Fruit fly (Drosophila melanogaster) whole organism, embryonic: Measurements from ENCODE around the gene mxc.

Source experiments
- Atf6 ChIP-seq: fragments of 200-800 bp; sonication (Bioruptor generic); IDR thresholded peaks from 2 replicates; pipeline ENCODE4 v1.3.6; 2022; ENCODE audit warnings: missing biosample characterization, missing genetic modification characterization
- Bgb ChIP-seq: fragments of 200-800 bp; sonication (Bioruptor generic); IDR thresholded peaks from 2 replicates; pipeline ENCODE4 v1.3.6; 2022; ENCODE audit warnings: missing biosample characterization, missing genetic modification characterization; ENCODE audit not compliant: partially characterized antibody
- BtbVII ChIP-seq: fragments of 200-800 bp; sonication (Bioruptor generic); optimal IDR thresholded peaks from 3 replicates; lab custom pipeline; 2017; ENCODE audit warnings: missing biosample characterization, mild to moderate bottlenecking, missing genetic modification characterization
- CG10366 ChIP-seq: fragments of 200-800 bp; sonication (Bioruptor generic); IDR thresholded peaks from 2 replicates; pipeline ENCODE4 v1.3.6; 2022; ENCODE audit warnings: missing biosample characterization, missing genetic modification characterization
- CG10959 ChIP-seq: fragments of 200-800 bp; sonication (Bioruptor generic); IDR thresholded peaks from 2 replicates; pipeline ENCODE4 v1.3.6; 2022; ENCODE audit warnings: missing biosample characterization, missing genetic modification characterization
- CG11247 ChIP-seq: fragments of 200-800 bp; sonication (Bioruptor generic); IDR thresholded peaks from 2 replicates; pipeline ENCODE4 v1.3.6; 2022; ENCODE audit warnings: missing biosample characterization, missing genetic modification characterization
- CG11695 ChIP-seq: fragments of 200-800 bp; sonication (Bioruptor generic); IDR thresholded peaks from 3 replicates; pipeline ENCODE4 v1.3.6; 2022; ENCODE audit warnings: missing biosample characterization, missing genetic modification characterization
- CG11696 ChIP-seq: fragments of 200-800 bp; sonication (Bioruptor generic); IDR thresholded peaks from 2 replicates; pipeline ENCODE4 v1.3.6; 2022; ENCODE audit warnings: missing biosample characterization, missing genetic modification characterization
- CG11723 ChIP-seq: fragments of 200-800 bp; sonication (Bioruptor generic); optimal IDR thresholded peaks from 2 replicates; lab custom pipeline; 2017; ENCODE audit warnings: missing biosample characterization, mild to moderate bottlenecking, missing genetic modification characterization
- CG14050 ChIP-seq: fragments of 200-800 bp; sonication (Bioruptor generic); IDR thresholded peaks from 3 replicates; pipeline ENCODE4 v1.3.6; 2022; ENCODE audit warnings: missing biosample characterization, missing genetic modification characterization
- CG14860 ChIP-seq: fragments of 200-800 bp; sonication (Bioruptor generic); IDR thresholded peaks from 3 replicates; pipeline ENCODE4 v1.3.6; 2022; ENCODE audit warnings: missing biosample characterization, missing genetic modification characterization; ENCODE audit not compliant: partially characterized antibody
- CG14965 ChIP-seq: fragments of 200-800 bp; sonication (Bioruptor generic); optimal IDR thresholded peaks from 2 replicates; lab custom pipeline; 2016; ENCODE audit warnings: missing biosample characterization, missing genetic modification characterization, borderline replicate concordance
- CG15011 ChIP-seq: fragments of 200-800 bp; sonication (Bioruptor generic); optimal IDR thresholded peaks from 3 replicates; lab custom pipeline; 2018; ENCODE audit warnings: missing biosample characterization, mild to moderate bottlenecking, missing genetic modification characterization
- CG1529 ChIP-seq: fragments of 200-800 bp; sonication (Bioruptor generic); optimal IDR thresholded peaks from 3 replicates; lab custom pipeline; 2018; ENCODE audit warnings: missing biosample characterization, missing genetic modification characterization
- CG15696 ChIP-seq: fragments of 200-800 bp; sonication (Bioruptor generic); optimal IDR thresholded peaks from 2 replicates; lab custom pipeline; 2019; ENCODE audit warnings: missing biosample characterization, mild to moderate bottlenecking, missing genetic modification characterization, moderate library complexity
- CG1603 ChIP-seq: fragments of 200-800 bp; sonication (Bioruptor generic); optimal IDR thresholded peaks from 2 replicates; lab custom pipeline; 2019; ENCODE audit warnings: missing biosample characterization, mild to moderate bottlenecking, missing genetic modification characterization, moderate library complexity
- CG17385 ChIP-seq: fragments of 200-800 bp; sonication (Bioruptor generic); optimal IDR thresholded peaks from 3 replicates; lab custom pipeline; 2018; ENCODE audit warnings: missing biosample characterization, mild to moderate bottlenecking, missing genetic modification characterization
- CG31441 ChIP-seq: fragments of 200-800 bp; sonication (Bioruptor generic); IDR thresholded peaks from 2 replicates; pipeline ENCODE4 v1.3.6; 2022; ENCODE audit warnings: missing biosample characterization, missing genetic modification characterization
- CG3163 ChIP-seq: fragments of 200-800 bp; sonication (Bioruptor generic); optimal IDR thresholded peaks from 3 replicates; lab custom pipeline; 2016; ENCODE audit warnings: missing biosample characterization, missing genetic modification characterization
- CG3407 ChIP-seq: fragments of 200-800 bp; sonication (Bioruptor generic); optimal IDR thresholded peaks from 2 replicates; lab custom pipeline; 2018; ENCODE audit warnings: missing biosample characterization, mild to moderate bottlenecking, missing genetic modification characterization
- CG8359 ChIP-seq: fragments of 200-800 bp; sonication (Bioruptor generic); optimal IDR thresholded peaks from 2 replicates; lab custom pipeline; 2017; ENCODE audit warnings: missing biosample characterization, mild to moderate bottlenecking, missing genetic modification characterization, borderline replicate concordance
- CG9437 ChIP-seq: fragments of 200-800 bp; sonication (Bioruptor generic); optimal IDR thresholded peaks from 2 replicates; lab custom pipeline; 2018; ENCODE audit warnings: missing biosample characterization, mild to moderate bottlenecking, missing genetic modification characterization
- Dfd ChIP-seq, 2 experiments: fragments of >200 bp; optimal IDR thresholded peaks; 2 replicates each; lab custom pipeline; 2017; ENCODE audit warnings: missing biosample characterization in 2 of 2, missing genetic modification characterization in 2 of 2
- Dll ChIP-seq: fragments of 200-800 bp; sonication (Bioruptor generic); IDR thresholded peaks from 4 replicates; pipeline ENCODE4 v1.3.6; 2022; ENCODE audit warnings: missing biosample characterization, missing genetic modification characterization; ENCODE audit not compliant: partially characterized antibody
- H2.0 ChIP-seq: fragments of 200-800 bp; sonication (Bioruptor generic); IDR thresholded peaks from 2 replicates; pipeline ENCODE4 v1.3.6; 2022; ENCODE audit warnings: missing biosample characterization, missing genetic modification characterization
- Hey ChIP-seq: fragments of 200-800 bp; sonication (Bioruptor generic); optimal IDR thresholded peaks from 3 replicates; lab custom pipeline; 2018; ENCODE audit warnings: missing biosample characterization, mild to moderate bottlenecking, missing genetic modification characterization
- Hr3 ChIP-seq: fragments of 200-800 bp; sonication (Bioruptor generic); optimal IDR thresholded peaks from 3 replicates; lab custom pipeline; 2016; ENCODE audit warnings: missing biosample characterization, missing genetic modification characterization
- NFAT ChIP-seq: fragments of 200-800 bp; sonication (Bioruptor generic); IDR thresholded peaks from 2 replicates; pipeline ENCODE4 v1.3.6; 2022; ENCODE audit warnings: missing biosample characterization, missing genetic modification characterization
- Pdp1 ChIP-seq, 2 experiments: fragments of 200-800 bp; sonication (Bioruptor generic); optimal IDR thresholded peaks; 3 replicates each; lab custom pipeline; 2016; ENCODE audit warnings: missing biosample characterization in 2 of 2, missing genetic modification characterization in 2 of 2, mild to moderate bottlenecking in 1 of 2, moderate library complexity in 1 of 2
- Spps ChIP-seq: fragments of 200-800 bp; sonication (Bioruptor generic); optimal IDR thresholded peaks from 2 replicates; lab custom pipeline; 2018; ENCODE audit warnings: missing biosample characterization, mild to moderate bottlenecking, missing genetic modification characterization
- Xrp1 ChIP-seq: fragments of 200-800 bp; sonication (Bioruptor generic); IDR thresholded peaks from 2 replicates; pipeline ENCODE4 v1.3.6; 2022; ENCODE audit warnings: missing biosample characterization, missing genetic modification characterization
- bbx ChIP-seq: fragments of 200-800 bp; sonication (Bioruptor generic); IDR thresholded peaks from 2 replicates; pipeline ENCODE4 v1.3.6; 2022; ENCODE audit warnings: missing biosample characterization, missing genetic modification characterization; ENCODE audit not compliant: partially characterized antibody
- dm ChIP-seq: fragments of 200-800 bp; sonication (Bioruptor generic); optimal IDR thresholded peaks from 3 replicates; lab custom pipeline; 2016; ENCODE audit warnings: missing biosample characterization, missing genetic modification characterization
- ems ChIP-seq: fragments of 200-800 bp; sonication (Bioruptor generic); optimal IDR thresholded peaks from 3 replicates; lab custom pipeline; 2016; ENCODE audit warnings: missing biosample characterization, missing genetic modification characterization
- gt ChIP-seq: fragments of 200-800 bp; sonication (Bioruptor generic); IDR thresholded peaks from 2 replicates; pipeline ENCODE4 v1.3.6; 2022; ENCODE audit warnings: missing biosample characterization, missing genetic modification characterization
- ham ChIP-seq: fragments of 200-800 bp; sonication (Bioruptor generic); IDR thresholded peaks from 2 replicates; pipeline ENCODE4 v1.3.6; 2022; ENCODE audit warnings: missing biosample characterization, missing genetic modification characterization
- hth ChIP-seq: fragments of >200 bp; optimal IDR thresholded peaks from 2 replicates; lab custom pipeline; 2017; ENCODE audit warnings: inconsistent platforms
- kay ChIP-seq: fragments of 200-800 bp; sonication (Bioruptor generic); optimal IDR thresholded peaks from 2 replicates; lab custom pipeline; 2016; ENCODE audit warnings: missing biosample characterization, missing genetic modification characterization
- org-1 ChIP-seq: fragments of 200-800 bp; sonication (Bioruptor generic); optimal IDR thresholded peaks from 2 replicates; lab custom pipeline; 2017; ENCODE audit warnings: missing biosample characterization, missing genetic modification characterization
- pzg ChIP-seq: fragments of 200-800 bp; sonication (Bioruptor generic); optimal IDR thresholded peaks from 3 replicates; lab custom pipeline; 2018; ENCODE audit warnings: missing biosample characterization, mild to moderate bottlenecking, missing genetic modification characterization, moderate library complexity
- salm ChIP-seq: fragments of 200-800 bp; sonication (Bioruptor generic); optimal IDR thresholded peaks from 2 replicates; lab custom pipeline; 2018; ENCODE audit warnings: missing biosample characterization, mild to moderate bottlenecking, missing genetic modification characterization
- sd ChIP-seq: fragments of 200-800 bp; sonication (Bioruptor generic); optimal IDR thresholded peaks from 3 replicates; lab custom pipeline; 2018; ENCODE audit warnings: missing biosample characterization, mild to moderate bottlenecking, missing genetic modification characterization, moderate library complexity
- slbo ChIP-seq: fragments of 200-800 bp; sonication (Bioruptor generic); IDR thresholded peaks from 2 replicates; pipeline ENCODE4 v1.3.6; 2022; ENCODE audit warnings: missing biosample characterization, missing genetic modification characterization
- sob ChIP-seq: fragments of 200-800 bp; sonication (Bioruptor generic); IDR thresholded peaks from 2 replicates; pipeline ENCODE4 v1.3.6; 2022; ENCODE audit warnings: missing biosample characterization, missing genetic modification characterization
- stwl ChIP-seq: fragments of 200-800 bp; sonication (Bioruptor generic); optimal IDR thresholded peaks from 3 replicates; lab custom pipeline; 2018; ENCODE audit warnings: missing biosample characterization, mild to moderate bottlenecking, missing genetic modification characterization, moderate library complexity
- vfl ChIP-seq: fragments of 200-800 bp; sonication (Bioruptor generic); optimal IDR thresholded peaks from 2 replicates; lab custom pipeline; 2016; ENCODE audit warnings: missing biosample characterization, missing genetic modification characterization
- vnd ChIP-seq: fragments of 200-800 bp; sonication (Bioruptor generic); IDR thresholded peaks from 3 replicates; pipeline ENCODE4 v1.3.6; 2022; ENCODE audit warnings: missing biosample characterization, missing genetic modification characterization; ENCODE audit not compliant: partially characterized antibody
- wor ChIP-seq: fragments of 200-800 bp; sonication (Bioruptor generic); IDR thresholded peaks from 2 replicates; pipeline ENCODE4 v1.3.6; 2022; ENCODE audit warnings: missing biosample characterization, missing genetic modification characterization
- zen ChIP-seq: fragments of 200-800 bp; sonication (Bioruptor generic); optimal IDR thresholded peaks from 3 replicates; lab custom pipeline; 2018; ENCODE audit warnings: missing biosample characterization, mild to moderate bottlenecking, missing genetic modification characterization, moderate library complexity
- zfh2 ChIP-seq: fragments of 200-800 bp; sonication (Bioruptor generic); optimal IDR thresholded peaks from 2 replicates; lab custom pipeline; 2016; ENCODE audit warnings: missing biosample characterization, missing genetic modification characterization

The mxc gene

dm6 chrX:9201866-9202681 is 41.2 kb downstream of the mxc start (continued):
- peak; percentile 52 for TF ChIP-seq Hr3 (GFP tag; lab: Kevin White, UChicago)
- no peak for TF ChIP-seq vnd (GFP tag; lab: Robert Waterston, UW)
- peak; percentile 51 for TF ChIP-seq CG9437 (GFP tag; lab: Kevin White, UChicago)
- peak; percentile 66 for TF ChIP-seq CG14050 (GFP tag; lab: Robert Waterston, UW)
- peak; percentile 69 for TF ChIP-seq CG17385 (GFP tag; lab: Kevin White, UChicago)
- TF ChIP-seq vfl: no peak
- no peak for TF ChIP-seq CG1529
- peak; percentile 88 for TF ChIP-seq CG11247 (GFP tag; lab: Robert Waterston, UW)
- TF ChIP-seq CG15011 (GFP tag; lab: Kevin White, UChicago): peak; percentile 27
- TF ChIP-seq CG11723 (GFP tag; lab: Kevin White, UChicago): peak; percentile 51
- no peak for TF ChIP-seq Spps
- 0 out of 2 replicates have a peak, but pooled peaks have one; percentile 38 for TF ChIP-seq CG10959
- no peak for TF ChIP-seq bbx (GFP tag; lab: Robert Waterston, UW)
- no peak for TF ChIP-seq CG3407 (GFP tag; lab: Kevin White, UChicago)
- peak; percentile 75; the same call in 1 of the 2 replicates for TF ChIP-seq H2.0 (GFP tag; lab: Robert Waterston, UW)
- TF ChIP-seq Dll (GFP tag; lab: Robert Waterston, UW): no peak
- peak; percentile 17 for TF ChIP-seq CG1603
- TF ChIP-seq zfh2: peak; percentile 40
- TF ChIP-seq CG3163 (GFP tag; lab: Kevin White, UChicago): no peak
- peak; percentile 13 for TF ChIP-seq pzg
- TF ChIP-seq Bgb (GFP tag; lab: Robert Waterston, UW): no peak
- no peak for TF ChIP-seq CG14860 (GFP tag; lab: Robert Waterston, UW)
- TF ChIP-seq kay (GFP tag; lab: Kevin White, UChicago): no peak
- TF ChIP-seq CG10366 (GFP tag; lab: Robert Waterston, UW): peak; percentile 77
- no peak for TF ChIP-seq Hey (tag; lab: Kevin White, UChicago)
- no peak for TF ChIP-seq CG14965 (GFP tag; lab: Kevin White, UChicago)
- TF ChIP-seq gt (GFP tag; lab: Robert Waterston, UW): no peak
- TF ChIP-seq wor (GFP tag; lab: Robert Waterston, UW): no peak
- peak; percentile 80 for TF ChIP-seq BtbVII (GFP tag; lab: Kevin White, UChicago)
- peak; percentile 29 for TF ChIP-seq org-1
- peak; percentile 65 for TF ChIP-seq sd (tag; lab: Kevin White, UChicago)
- peak; percentile 79 for TF ChIP-seq ham (GFP tag; lab: Robert Waterston, UW)
- no peak for TF ChIP-seq stwl (tag; lab: Kevin White, UChicago)
- no peak for TF ChIP-seq CG8359 (GFP tag; lab: Kevin White, UChicago)
- TF ChIP-seq Atf6: peak; percentile 88
- no peak for TF ChIP-seq zen
- peak; percentile 34 for TF ChIP-seq CG15696 (tag; lab: Kevin White, UChicago)
- TF ChIP-seq Pdp1 (GFP tag; optimal IDR thresholded peaks at IDR 0.05; lab: Kevin White, UChicago): no peak
- TF ChIP-seq dm (GFP tag; lab: Kevin White, UChicago): no peak
- TF ChIP-seq CG11695 (GFP tag; lab: Robert Waterston, UW): peak; percentile 58
- peak; percentile 67 for TF ChIP-seq CG31441
- peak; percentile 84 for TF ChIP-seq sob (GFP tag; lab: Robert Waterston, UW)
- peak; percentile 96 for TF ChIP-seq NFAT (GFP tag; lab: Robert Waterston, UW)
- TF ChIP-seq ems: no peak
- peak; percentile 96 for TF ChIP-seq slbo
- TF ChIP-seq salm: peak; percentile 10
- TF ChIP-seq CG11696 (GFP tag; lab: Robert Waterston, UW): peak; percentile 72
- TF ChIP-seq Dfd (GFP tag; optimal IDR thresholded peaks at IDR 0.05; lab: Kevin White, UChicago): no peak
- TF ChIP-seq Xrp1 (GFP tag; lab: Robert Waterston, UW): peak; percentile 63
- no peak for TF ChIP-seq hth (lab: Kevin White, UChicago)
